Worm (Caenorhabditis elegans): ENCODE results near the gene nas-25.

The nas-25 gene

DNA sequence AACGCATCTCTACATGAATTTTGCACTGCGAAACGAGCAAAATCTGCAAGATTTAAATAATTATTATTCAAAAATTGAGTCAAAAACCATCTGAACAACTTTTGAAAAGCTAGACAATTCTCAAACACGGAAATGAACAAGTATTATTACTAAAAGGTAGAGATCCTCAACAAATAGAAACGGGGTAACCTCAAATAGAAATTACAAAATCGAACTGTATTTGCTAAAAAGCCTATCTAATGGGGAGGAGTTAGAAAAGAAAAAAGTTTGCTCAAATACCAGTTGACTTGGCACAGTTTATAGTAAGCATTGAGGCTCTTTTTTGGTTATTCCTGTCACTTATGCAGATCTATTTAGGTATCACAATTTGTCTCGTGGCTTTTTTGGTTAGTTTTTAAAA lies at the start of gene nas-25:
Gene nas-25 (plus strand): TSS at position 301 of the 400 bp plus-strand sequence.
- TF ChIP-seq ref-1 (GFP tag; conservative IDR thresholded peaks at IDR 0.05) (no peak), med-1 (GFP tag; optimal IDR thresholded peaks at IDR 0.05; ENCODE audit: insufficient read depth) (no peak), ztf-23 (GFP tag; IDR thresholded peaks at IDR 0.05) (no peak), klf-2 (GFP tag; conservative IDR thresholded peaks at IDR 0.05) (no peak), ztf-29 (GFP tag; IDR thresholded peaks at IDR 0.05) (no peak), T22C8.4 (GFP tag; IDR thresholded peaks at IDR 0.05) (no peak), cog-1 (tag; optimal IDR thresholded peaks at IDR 0.05) (no peak), tab-1 (GFP tag; IDR thresholded peaks at IDR 0.05) (no peak), flt-1 (GFP tag; IDR thresholded peaks at IDR 0.05) (no peak)

ce11 chrII:8776504-8776903 lies 49.4 kb upstream of the nas-25 start:
- no peak for TF ChIP-seq flt-1 (GFP tag; IDR thresholded peaks at IDR 0.05)
- TF ChIP-seq ztf-29 (GFP tag; IDR thresholded peaks at IDR 0.05), result no peak

- TF ChIP-seq med-1 (GFP tag; optimal IDR thresholded peaks at IDR 0.05; ENCODE audit: insufficient read depth), result no peak
- no peak for TF ChIP-seq flt-1 (GFP tag; IDR thresholded peaks at IDR 0.05)
- TF ChIP-seq T22C8.4 (GFP tag; IDR thresholded peaks at IDR 0.05), result no peak
- TF ChIP-seq klf-2 (GFP tag; conservative IDR thresholded peaks at IDR 0.05), result no peak
- TF ChIP-seq ztf-29 (GFP tag; IDR thresholded peaks at IDR 0.05), result no peak
- no peak for TF ChIP-seq cog-1 (tag; optimal IDR thresholded peaks at IDR 0.05)
- TF ChIP-seq ref-1 (GFP tag; conservative IDR thresholded peaks at IDR 0.05), result no peak
- TF ChIP-seq ztf-23 (GFP tag; IDR thresholded peaks at IDR 0.05), result no peak
- no peak for TF ChIP-seq tab-1 (GFP tag; IDR thresholded peaks at IDR 0.05)
Measured at ce11 chrII:8783451-8783967, 42.4 kb upstream of the nas-25 start, which contains the start of gene sgn-1. sgn-1 (minus strand) TSS chrII:8783670.

DNA sequence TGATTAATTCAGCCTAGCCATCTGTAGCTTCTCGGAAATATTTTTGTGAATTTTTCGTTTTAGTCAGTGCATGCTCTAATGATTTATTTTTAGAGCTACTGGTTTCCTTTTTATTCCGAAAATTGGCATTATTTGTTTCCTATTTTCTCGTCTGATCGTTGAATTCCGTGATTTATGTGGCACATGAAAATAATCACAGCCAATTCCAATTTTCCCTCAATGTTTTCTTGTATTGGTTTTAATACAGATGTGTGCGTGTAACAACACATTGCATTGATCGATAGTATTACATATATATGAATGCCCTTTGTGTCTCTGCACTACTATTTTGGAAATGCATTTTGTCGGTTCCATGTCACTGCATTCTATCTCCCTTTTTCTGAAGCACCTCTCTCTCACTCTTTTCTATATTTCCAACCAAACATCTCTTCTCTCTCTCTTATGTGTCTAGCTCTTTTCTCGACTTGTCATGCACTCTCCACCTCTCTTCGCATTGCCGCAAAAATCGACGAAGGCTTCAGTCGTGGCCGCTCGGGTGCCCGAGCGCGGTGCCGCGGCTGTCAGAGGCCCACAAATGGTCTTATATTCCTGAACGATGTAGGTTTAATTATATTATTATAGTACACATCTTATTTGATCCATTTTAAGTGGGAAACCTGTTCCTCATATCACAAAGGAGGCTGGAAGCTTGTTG lies 41.5 kb upstream of the nas-25 start:
- TF ChIP-seq ztf-23 (GFP tag; IDR thresholded peaks at IDR 0.05) (0 out of 2 replicates have a peak, but pooled peaks have one; percentile 46), tab-1 (GFP tag; IDR thresholded peaks at IDR 0.05) (0 out of 2 replicates have a peak, but pooled peaks have one; percentile 11), med-1 (GFP tag; optimal IDR thresholded peaks at IDR 0.05; ENCODE audit: insufficient read depth) (no peak)

DNA sequence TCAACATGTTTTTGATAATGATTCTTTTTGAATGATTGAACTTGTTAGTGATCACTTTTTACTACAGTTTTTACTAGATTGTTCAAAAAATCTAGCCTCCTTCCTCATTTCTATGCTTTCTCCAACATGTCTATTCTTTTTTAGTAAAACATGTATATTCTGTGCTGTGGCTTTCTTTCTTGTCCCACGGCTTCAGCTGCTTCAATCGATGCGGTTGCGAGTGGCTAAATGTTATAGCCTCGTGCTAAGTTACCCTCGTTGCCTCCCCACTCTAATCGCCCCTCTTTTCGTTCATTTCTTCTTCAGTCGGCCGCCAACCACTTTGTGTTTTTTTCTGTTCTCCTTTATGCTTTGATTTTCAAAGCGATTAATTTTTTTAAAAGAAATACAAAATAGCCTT lies 40.0 kb upstream of the nas-25 start:
- TF ChIP-seq T22C8.4 (GFP tag; IDR thresholded peaks at IDR 0.05) (no peak), flt-1 (GFP tag; IDR thresholded peaks at IDR 0.05) (no peak), ref-1 (GFP tag; conservative IDR thresholded peaks at IDR 0.05) (no peak), ztf-23 (GFP tag; IDR thresholded peaks at IDR 0.05) (no peak), tab-1 (GFP tag; IDR thresholded peaks at IDR 0.05) (no peak), cog-1 (tag; optimal IDR thresholded peaks at IDR 0.05) (no peak), ztf-29 (GFP tag; IDR thresholded peaks at IDR 0.05) (no peak), med-1 (GFP tag; optimal IDR thresholded peaks at IDR 0.05; ENCODE audit: insufficient read depth) (no peak), klf-2 (GFP tag; conservative IDR thresholded peaks at IDR 0.05) (no peak)

DNA sequence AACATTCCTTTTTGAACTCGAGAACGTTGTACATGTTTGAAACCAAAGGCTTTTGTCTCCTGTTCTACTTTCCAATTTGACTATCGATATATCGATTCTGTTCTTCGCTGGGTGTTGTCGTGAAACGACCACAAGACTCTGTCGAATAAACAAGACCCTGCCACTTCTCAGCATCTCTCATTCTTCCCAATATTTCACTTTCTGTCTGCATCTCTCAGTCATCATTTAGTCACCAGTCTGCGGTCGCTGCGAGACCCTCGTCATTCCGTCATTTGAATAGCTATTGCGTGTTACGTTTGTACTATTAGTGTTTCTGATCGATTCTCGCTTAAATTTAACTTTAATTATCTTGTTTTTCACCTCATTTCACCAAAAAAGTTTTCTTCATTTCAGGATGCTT lies 38.5 kb upstream of the nas-25 start:
- TF ChIP-seq flt-1 (GFP tag; IDR thresholded peaks at IDR 0.05) (peak; percentile 58; the same call in 1 of the 2 replicates), ref-1 (GFP tag; conservative IDR thresholded peaks at IDR 0.05) (no peak), ztf-23 (GFP tag; IDR thresholded peaks at IDR 0.05) (no peak), cog-1 (tag; optimal IDR thresholded peaks at IDR 0.05) (peak; percentile 95), T22C8.4 (GFP tag; IDR thresholded peaks at IDR 0.05) (peak; percentile 90), ztf-29 (GFP tag; IDR thresholded peaks at IDR 0.05) (no peak), klf-2 (GFP tag; conservative IDR thresholded peaks at IDR 0.05) (no peak), med-1 (GFP tag; optimal IDR thresholded peaks at IDR 0.05; ENCODE audit: insufficient read depth) (no peak), tab-1 (GFP tag; IDR thresholded peaks at IDR 0.05) (no peak)

ce11 chrII:8788752-8789151 lies 37.1 kb upstream of the nas-25 start:
- TF ChIP-seq flt-1 (GFP tag; IDR thresholded peaks at IDR 0.05) (no peak), ztf-23 (GFP tag; IDR thresholded peaks at IDR 0.05) (no peak), med-1 (GFP tag; optimal IDR thresholded peaks at IDR 0.05; ENCODE audit: insufficient read depth) (no peak), ztf-29 (GFP tag; IDR thresholded peaks at IDR 0.05) (no peak), T22C8.4 (GFP tag; IDR thresholded peaks at IDR 0.05) (no peak), klf-2 (GFP tag; conservative IDR thresholded peaks at IDR 0.05) (no peak), cog-1 (tag; optimal IDR thresholded peaks at IDR 0.05) (no peak), tab-1 (GFP tag; IDR thresholded peaks at IDR 0.05) (no peak), ref-1 (GFP tag; conservative IDR thresholded peaks at IDR 0.05) (no peak)

DNA sequence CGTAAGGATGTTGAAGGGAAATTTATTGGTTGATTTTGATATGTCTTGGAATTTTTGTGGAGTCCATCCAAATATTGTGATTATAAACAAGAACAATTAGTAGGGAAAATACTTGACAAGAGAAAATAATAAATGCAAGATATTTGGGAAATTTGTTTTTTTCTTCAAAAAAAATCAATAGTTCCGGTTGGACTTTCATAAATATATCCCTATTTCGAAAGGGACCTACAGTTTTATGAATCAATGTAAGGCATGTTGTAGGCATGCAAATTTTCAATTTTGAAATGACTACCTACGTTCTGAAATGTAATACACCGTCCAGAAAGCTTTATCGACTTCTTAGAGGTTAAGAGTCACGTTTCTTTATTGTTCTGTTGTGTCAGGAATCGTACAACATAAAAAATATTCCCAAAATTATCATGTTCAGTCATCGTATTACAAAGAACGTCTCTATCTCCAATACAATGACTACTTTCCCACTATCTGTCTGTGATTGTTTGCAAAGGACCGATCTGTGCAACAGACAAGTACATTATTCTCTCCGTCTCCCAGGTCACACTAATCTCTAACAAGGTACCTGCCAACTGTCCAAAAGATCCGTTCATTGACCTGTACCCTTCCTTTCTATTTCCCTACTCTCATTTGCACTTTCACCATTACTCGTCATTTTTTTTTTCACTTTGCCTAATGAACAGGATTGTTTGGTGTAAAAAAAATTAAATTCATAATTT lies 35.9 kb upstream of the nas-25 start, which contains the start of gene F07H5.13:
Gene F07H5.13 (plus strand): TSS at position 730 of the 731 bp plus-strand sequence.
- 0 out of 2 replicates have a peak, but pooled peaks have one; percentile 56 for TF ChIP-seq flt-1 (GFP tag; IDR thresholded peaks at IDR 0.05)
- TF ChIP-seq cog-1 (tag; optimal IDR thresholded peaks at IDR 0.05), result no peak
- TF ChIP-seq med-1 (GFP tag; optimal IDR thresholded peaks at IDR 0.05; ENCODE audit: insufficient read depth), result no peak
- no peak for TF ChIP-seq ref-1 (GFP tag; conservative IDR thresholded peaks at IDR 0.05)
- 0 out of 2 replicates have a peak, but pooled peaks have one; percentile 41 for TF ChIP-seq ztf-23 (GFP tag; IDR thresholded peaks at IDR 0.05)

DNA sequence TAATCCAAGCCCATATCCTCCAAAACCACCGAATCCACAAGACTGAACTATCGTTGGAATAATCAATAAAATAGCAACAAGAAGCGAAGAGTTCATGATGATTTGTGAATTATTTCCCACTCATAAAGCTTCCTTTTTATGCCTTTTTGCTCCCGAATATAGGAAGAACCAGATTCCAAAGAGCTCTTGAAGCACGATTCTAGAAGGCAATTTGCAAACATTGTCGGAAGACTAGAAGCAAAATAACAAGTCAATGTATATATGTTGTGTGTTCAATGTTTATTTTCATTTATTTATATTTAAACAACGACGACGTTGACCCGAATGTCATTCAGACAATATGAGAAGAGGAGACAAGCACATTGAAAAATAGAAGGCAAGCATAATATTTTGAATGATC lies 33.2 kb upstream of the nas-25 start, which contains the start of gene idpa-2:
Gene idpa-2 (minus strand): TSS at position 101 of the 400 bp plus-strand sequence.
- TF ChIP-seq klf-2 (GFP tag; conservative IDR thresholded peaks at IDR 0.05) (no peak), flt-1 (GFP tag; IDR thresholded peaks at IDR 0.05) (no peak), ztf-29 (GFP tag; IDR thresholded peaks at IDR 0.05) (no peak), tab-1 (GFP tag; IDR thresholded peaks at IDR 0.05) (no peak), med-1 (GFP tag; optimal IDR thresholded peaks at IDR 0.05; ENCODE audit: insufficient read depth) (no peak), cog-1 (tag; optimal IDR thresholded peaks at IDR 0.05) (no peak), T22C8.4 (GFP tag; IDR thresholded peaks at IDR 0.05) (no peak), ztf-23 (GFP tag; IDR thresholded peaks at IDR 0.05) (no peak), ref-1 (GFP tag; conservative IDR thresholded peaks at IDR 0.05) (no peak)

All from whole organism, midembryonic.